ENCODE assay signal across 4 fruit fly cellular contexts in the genomic region with DNA sequence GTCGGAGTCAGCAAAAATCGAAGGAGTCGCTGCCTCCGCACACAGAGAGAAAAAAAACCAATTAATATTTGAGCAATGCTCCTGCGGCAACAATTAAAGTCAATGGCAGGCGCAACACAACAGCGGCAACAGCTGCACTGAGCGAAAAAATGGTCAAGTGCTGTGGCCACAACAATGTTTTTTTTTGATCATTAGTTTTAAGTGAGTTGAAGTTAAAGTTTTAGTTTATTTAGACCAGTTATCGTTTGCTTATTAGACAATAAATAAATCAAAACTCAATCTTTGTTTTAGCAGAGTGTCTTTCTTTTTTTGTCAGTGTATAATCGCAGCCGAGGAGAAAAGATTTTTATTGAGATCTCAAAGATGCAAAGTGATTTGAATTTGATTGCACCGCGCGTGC.
A peak's percentile ranks its signal among the peaks of the same experiment; 100 is the strongest.
TF ChIP-seq lines count a peak whose summit lies in the region.

No protein-coding gene starts in this region.

- TF ChIP-seq CTCF in whole organism, embryonic (GFP tag; optimal IDR thresholded peaks at IDR 0.05; lab: Kevin White, UChicago): no peak

TF ChIP-seq in whole organism, embryonic, 481 proteins besides CTCF, POLR2A, EP300 and RAD21:
- TF ChIP-seq zfh1 (GFP tag; IDR thresholded peaks at IDR 0.05; lab: Robert Waterston, UW) (0 out of 3 replicates have a peak, but pooled peaks have one; percentile 21), CG4404 (GFP tag; IDR thresholded peaks at IDR 0.05; lab: Robert Waterston, UW) (0 out of 2 replicates have a peak, but pooled peaks have one; percentile 30), croc (GFP tag; conservative IDR thresholded peaks at IDR 0.05; lab: Robert Waterston, UW) (no peak), pum (GFP tag; optimal IDR thresholded peaks at IDR 0.05; lab: Kevin White, UChicago) (no peak), CG15696 (tag; optimal IDR thresholded peaks at IDR 0.05; lab: Kevin White, UChicago) (peak; percentile 6), sens (GFP tag; lab: Kevin White, UChicago) (peak; percentile 70), en (GFP tag; optimal IDR thresholded peaks at IDR 0.05; lab: Kevin White, UChicago) (no peak), CG9727 (GFP tag; optimal IDR thresholded peaks at IDR 0.05; lab: Kevin White, UChicago) (peak; percentile 23), zf30C (GFP tag; optimal IDR thresholded peaks at IDR 0.05; lab: Kevin White, UChicago) (peak; percentile 41), ken (GFP tag; IDR thresholded peaks at IDR 0.05; lab: Robert Waterston, UW) (no peak), prd (optimal IDR thresholded peaks at IDR 0.05; lab: Kevin White, UChicago) (no peak), prd (GFP tag; IDR thresholded peaks at IDR 0.05; lab: Robert Waterston, UW) (peak; percentile 62), dmrt11E (tag; optimal IDR thresholded peaks at IDR 0.05; lab: Kevin White, UChicago) (peak; percentile 48), seq (GFP tag; IDR thresholded peaks at IDR 0.05; lab: Robert Waterston, UW) (no peak), Ets65A (GFP tag; lab: Kevin White, UChicago) (peak; percentile 89), chif (GFP tag; optimal IDR thresholded peaks at IDR 0.05; lab: Kevin White, UChicago) (peak in 1 of 2 experiments; percentile 15), Xrp1 (GFP tag; IDR thresholded peaks at IDR 0.05; lab: Robert Waterston, UW) (peak; percentile 16; the same call in 1 of the 2 replicates), lola (GFP tag; optimal IDR thresholded peaks at IDR 0.05; lab: Kevin White, UChicago) (peak in 1 of 3 experiments; percentile 1), CG10979 (tag; optimal IDR thresholded peaks at IDR 0.05; lab: Kevin White, UChicago) (peak; percentile 14), gem (tag; optimal IDR thresholded peaks at IDR 0.05; lab: Kevin White, UChicago) (peak; percentile 21), phol (tag; optimal IDR thresholded peaks at IDR 0.05; lab: Kevin White, UChicago) (peak; percentile 5)

TF ChIP-seq in whole organism, prepupa, 60 proteins besides CTCF, POLR2A, EP300 and RAD21 (continues in another document):
- TF ChIP-seq achi (GFP tag; optimal IDR thresholded peaks at IDR 0.05; lab: Kevin White, UChicago) (peak; percentile 29), eg (GFP tag; IDR thresholded peaks at IDR 0.05; lab: Robert Waterston, UW) (no peak), CG16779 (tag; optimal IDR thresholded peaks at IDR 0.05; lab: Kevin White, UChicago) (no peak), OdsH (GFP tag; optimal IDR thresholded peaks at IDR 0.05; lab: Kevin White, UChicago) (peak; percentile 79), Met (GFP tag; optimal IDR thresholded peaks at IDR 0.05; lab: Kevin White, UChicago) (peak; percentile 75), CG6808 (GFP tag; optimal IDR thresholded peaks at IDR 0.05; lab: Kevin White, UChicago) (peak; percentile 51), Hr4 (GFP tag; optimal IDR thresholded peaks at IDR 0.05; lab: Kevin White, UChicago) (no peak), salr (GFP tag; optimal IDR thresholded peaks at IDR 0.05; lab: Kevin White, UChicago) (peak in 1 of 2 experiments; percentile 19), net (GFP tag; optimal IDR thresholded peaks at IDR 0.05; lab: Kevin White, UChicago) (peak; percentile 11), spab (GFP tag; optimal IDR thresholded peaks at IDR 0.05; lab: Kevin White, UChicago) (peak; percentile 30), fd85E (GFP tag; optimal IDR thresholded peaks at IDR 0.05; lab: Kevin White, UChicago) (no peak), pdm3 (GFP tag; optimal IDR thresholded peaks at IDR 0.05; lab: Kevin White, UChicago) (peak; percentile 45), CG31627 (GFP tag; optimal IDR thresholded peaks at IDR 0.05; lab: Kevin White, UChicago) (peak; percentile 74), Ets96B (tag; optimal IDR thresholded peaks at IDR 0.05; lab: Kevin White, UChicago) (peak; percentile 9), CG6276 (GFP tag; optimal IDR thresholded peaks at IDR 0.05; lab: Kevin White, UChicago) (no peak), Eip78C (GFP tag; lab: Kevin White, UChicago) (peak; percentile 79), CG3032 (tag; optimal IDR thresholded peaks at IDR 0.05; lab: Kevin White, UChicago) (peak; percentile 31), CG6854 (GFP tag; optimal IDR thresholded peaks at IDR 0.05; lab: Kevin White, UChicago) (peak; percentile 34), CG6163 (GFP tag; IDR thresholded peaks at IDR 0.05; lab: Robert Waterston, UW) (peak; percentile 46; the same call in 1 of the 3 replicates), CG3919 (GFP tag; optimal IDR thresholded peaks at IDR 0.05; lab: Kevin White, UChicago) (peak; percentile 44), CG11902 (GFP tag; optimal IDR thresholded peaks at IDR 0.05; lab: Kevin White, UChicago) (peak; percentile 25), acj6 (GFP tag; optimal IDR thresholded peaks at IDR 0.05; lab: Kevin White, UChicago) (peak; percentile 47), CG32006 (GFP tag; optimal IDR thresholded peaks at IDR 0.05; lab: Kevin White, UChicago) (no peak)

TF ChIP-seq in whole organism, pupa, 21 proteins besides CTCF, POLR2A, EP300 and RAD21:
- TF ChIP-seq rn (GFP tag; IDR thresholded peaks at IDR 0.05; lab: Robert Waterston, UW) (no peak), Pif1A (GFP tag; optimal IDR thresholded peaks at IDR 0.05; lab: Kevin White, UChicago) (peak; percentile 15), CG32121 (GFP tag; IDR thresholded peaks at IDR 0.05; lab: Robert Waterston, UW) (no peak), gl (tag; optimal IDR thresholded peaks at IDR 0.05; lab: Kevin White, UChicago) (no peak), CG10348 (GFP tag; IDR thresholded peaks at IDR 0.05; lab: Robert Waterston, UW) (no peak), CG12605 (GFP tag; IDR thresholded peaks at IDR 0.05; lab: Robert Waterston, UW) (no peak), CG17806 (tag; optimal IDR thresholded peaks at IDR 0.05; lab: Kevin White, UChicago) (peak; percentile 52), Ets98B (GFP tag; IDR thresholded peaks at IDR 0.05; lab: Robert Waterston, UW) (no peak), EcR (GFP tag; optimal IDR thresholded peaks at IDR 0.05; lab: Kevin White, UChicago) (no peak), CG4496 (GFP tag; IDR thresholded peaks at IDR 0.05; lab: Robert Waterston, UW) (no peak), CG8301 (tag; optimal IDR thresholded peaks at IDR 0.05; lab: Kevin White, UChicago) (no peak), CG9948 (tag; optimal IDR thresholded peaks at IDR 0.05; lab: Kevin White, UChicago) (peak; percentile 57), CG13204 (GFP tag; optimal IDR thresholded peaks at IDR 0.05; lab: Kevin White, UChicago) (no peak), CG15710 (tag; optimal IDR thresholded peaks at IDR 0.05; lab: Kevin White, UChicago) (peak; percentile 38), Snoo (tag; optimal IDR thresholded peaks at IDR 0.05; lab: Kevin White, UChicago) (peak; percentile 54), D1 (tag; optimal IDR thresholded peaks at IDR 0.05; lab: Kevin White, UChicago) (no peak), fd96Ca (GFP tag; IDR thresholded peaks at IDR 0.05; lab: Robert Waterston, UW) (no peak), CG14655 (GFP tag; optimal IDR thresholded peaks at IDR 0.05; lab: Kevin White, UChicago) (no peak), Pif1B (GFP tag; optimal IDR thresholded peaks at IDR 0.05; lab: Kevin White, UChicago) (peak; percentile 5), CG8159 (tag; optimal IDR thresholded peaks at IDR 0.05; lab: Kevin White, UChicago) (peak; percentile 61), CG34367 (tag; optimal IDR thresholded peaks at IDR 0.05; lab: Kevin White, UChicago) (peak; percentile 40)
TF ChIP-seq in whole organism, pupa: peak in this region for 8.

TF ChIP-seq in whole organism, wandering third instar larva, 38 proteins besides CTCF, POLR2A, EP300 and RAD21 (continues in another document):
- TF ChIP-seq ey (GFP tag; optimal IDR thresholded peaks at IDR 0.05; lab: Kevin White, UChicago): peak; percentile 66
- peak; percentile 76 for TF ChIP-seq fru (GFP tag; optimal IDR thresholded peaks at IDR 0.05; lab: Kevin White, UChicago)
- peak; percentile 69 for TF ChIP-seq h (GFP tag; optimal IDR thresholded peaks at IDR 0.05; lab: Kevin White, UChicago)
- TF ChIP-seq Hnf4 (GFP tag; optimal IDR thresholded peaks at IDR 0.05; lab: Kevin White, UChicago): peak; percentile 46
- TF ChIP-seq tai (GFP tag; optimal IDR thresholded peaks at IDR 0.05; lab: Kevin White, UChicago): peak; percentile 47
- peak; percentile 40 for TF ChIP-seq psq (GFP tag; optimal IDR thresholded peaks at IDR 0.05; lab: Kevin White, UChicago)
- TF ChIP-seq CG32264 (GFP tag; optimal IDR thresholded peaks at IDR 0.05; lab: Kevin White, UChicago): peak; percentile 15
- TF ChIP-seq woc (GFP tag; optimal IDR thresholded peaks at IDR 0.05; lab: Kevin White, UChicago): peak; percentile 49
- TF ChIP-seq br (GFP tag; optimal IDR thresholded peaks at IDR 0.05; lab: Kevin White, UChicago): peak; percentile 61
- no peak for TF ChIP-seq Abd-B (GFP tag; optimal IDR thresholded peaks at IDR 0.05; lab: Kevin White, UChicago)
- no peak for TF ChIP-seq CG9705 (GFP tag; optimal IDR thresholded peaks at IDR 0.05; lab: Kevin White, UChicago)
- TF ChIP-seq Sp1 (GFP tag; optimal IDR thresholded peaks at IDR 0.05; lab: Kevin White, UChicago): peak; percentile 72
- TF ChIP-seq Myc (optimal IDR thresholded peaks at IDR 0.05; lab: Kevin White, UChicago): no peak
- no peak for TF ChIP-seq GATAd (GFP tag; optimal IDR thresholded peaks at IDR 0.05; lab: Kevin White, UChicago)
- TF ChIP-seq jim (GFP tag; optimal IDR thresholded peaks at IDR 0.05; lab: Kevin White, UChicago): no peak
- peak; percentile 55 for TF ChIP-seq rgr (GFP tag; optimal IDR thresholded peaks at IDR 0.05; lab: Kevin White, UChicago)
- no peak for TF ChIP-seq sage (GFP tag; optimal IDR thresholded peaks at IDR 0.05; lab: Kevin White, UChicago)
- peak; percentile 59 for TF ChIP-seq dmrt93B (GFP tag; optimal IDR thresholded peaks at IDR 0.05; lab: Kevin White, UChicago)
- TF ChIP-seq Vsx2 (GFP tag; optimal IDR thresholded peaks at IDR 0.05; lab: Kevin White, UChicago; ENCODE audit: partially characterized antibody): no peak
- no peak for TF ChIP-seq CrebA (GFP tag; optimal IDR thresholded peaks at IDR 0.05; lab: Kevin White, UChicago; ENCODE audit: borderline replicate concordance)
- TF ChIP-seq HLH106 (tag; optimal IDR thresholded peaks at IDR 0.05; lab: Kevin White, UChicago): peak; percentile 53
- TF ChIP-seq pan (optimal IDR thresholded peaks at IDR 0.05; lab: Kevin White, UChicago): no peak
- TF ChIP-seq dsf (GFP tag; optimal IDR thresholded peaks at IDR 0.05; lab: Kevin White, UChicago; ENCODE audit: borderline replicate concordance): no peak
- no peak for TF ChIP-seq lola (GFP tag; optimal IDR thresholded peaks at IDR 0.05; lab: Kevin White, UChicago)
- peak; percentile 89 for TF ChIP-seq OdsH (GFP tag; optimal IDR thresholded peaks at IDR 0.05; lab: Kevin White, UChicago)
- no peak for TF ChIP-seq Mio (GFP tag; optimal IDR thresholded peaks at IDR 0.05; lab: Kevin White, UChicago)
- no peak for TF ChIP-seq N (GFP tag; optimal IDR thresholded peaks at IDR 0.05; lab: Kevin White, UChicago)
- no peak for TF ChIP-seq Rel (GFP tag; optimal IDR thresholded peaks at IDR 0.05; lab: Kevin White, UChicago)
- no peak for TF ChIP-seq Rel (tag; optimal IDR thresholded peaks at IDR 0.05; lab: Kevin White, UChicago)
- no peak for TF ChIP-seq usp (GFP tag; optimal IDR thresholded peaks at IDR 0.05; lab: Kevin White, UChicago)
- no peak for TF ChIP-seq Hr83 (GFP tag; optimal IDR thresholded peaks at IDR 0.05; lab: Kevin White, UChicago; ENCODE audit: poor library complexity, severe bottlenecking)
